Fruit fly (Drosophila melanogaster) whole organism, embryonic: Measurements from ENCODE around the gene SPH93.

ENCODE experiments used
- Abd-B ChIP-seq: fragments of 200-800 bp; sonication (Bioruptor generic); optimal IDR thresholded peaks from 2 replicates; lab custom pipeline; 2018; ENCODE audit warnings: missing biosample characterization, mild to moderate bottlenecking, missing genetic modification characterization, moderate library complexity
- Atf-2 ChIP-seq: fragments of 200-800 bp; sonication (Bioruptor generic); optimal IDR thresholded peaks from 2 replicates; lab custom pipeline; 2016; ENCODE audit warnings: missing biosample characterization, missing genetic modification characterization
- CG10543 ChIP-seq: fragments of 200-800 bp; sonication (Bioruptor generic); optimal IDR thresholded peaks from 3 replicates; lab custom pipeline; 2017; ENCODE audit warnings: missing biosample characterization, mild to moderate bottlenecking, missing genetic modification characterization, moderate library complexity
- CG15601 ChIP-seq: fragments of 200-800 bp; sonication (Bioruptor generic); optimal IDR thresholded peaks from 3 replicates; lab custom pipeline; 2019; ENCODE audit warnings: missing biosample characterization, mild to moderate bottlenecking, missing genetic modification characterization, moderate library complexity
- CG1602 ChIP-seq: fragments of 200-800 bp; sonication (Bioruptor generic); optimal IDR thresholded peaks from 3 replicates; lab custom pipeline; 2016; ENCODE audit warnings: missing biosample characterization, missing genetic modification characterization
- CG6683 ChIP-seq: fragments of 200-800 bp; sonication (Bioruptor generic); optimal IDR thresholded peaks from 2 replicates; lab custom pipeline; 2017; ENCODE audit warnings: missing biosample characterization, mild to moderate bottlenecking, missing genetic modification characterization, missing genetic modification reagents
- CkIIα-i1 ChIP-seq: fragments of 200-800 bp; sonication (Bioruptor generic); IDR thresholded peaks from 2 replicates; pipeline ENCODE4 v1.3.6; 2022; ENCODE audit warnings: missing biosample characterization, missing genetic modification characterization
- Vsx1 ChIP-seq: fragments of 200-800 bp; sonication (Bioruptor generic); optimal IDR thresholded peaks from 2 replicates; lab custom pipeline; 2017; ENCODE audit warnings: missing biosample characterization, mild to moderate bottlenecking, missing genetic modification characterization, missing genetic modification reagents
- pb ChIP-seq: fragments of 200-800 bp; sonication (Bioruptor generic); optimal IDR thresholded peaks from 3 replicates; lab custom pipeline; 2016; ENCODE audit warnings: missing biosample characterization, missing genetic modification characterization
- repo ChIP-seq: fragments of 200-800 bp; sonication (Bioruptor generic); optimal IDR thresholded peaks from 2 replicates; lab custom pipeline; 2016; ENCODE audit warnings: missing biosample characterization, missing genetic modification characterization
- slou ChIP-seq: fragments of 200-800 bp; sonication (Bioruptor generic); optimal IDR thresholded peaks from 3 replicates; lab custom pipeline; 2016; ENCODE audit warnings: missing biosample characterization, missing genetic modification characterization
- trem ChIP-seq: fragments of 200-800 bp; optimal IDR thresholded peaks from 3 replicates; lab custom pipeline; 2019; ENCODE audit warnings: missing biosample characterization, mild to moderate bottlenecking, missing genetic modification characterization, moderate library complexity

DNA sequence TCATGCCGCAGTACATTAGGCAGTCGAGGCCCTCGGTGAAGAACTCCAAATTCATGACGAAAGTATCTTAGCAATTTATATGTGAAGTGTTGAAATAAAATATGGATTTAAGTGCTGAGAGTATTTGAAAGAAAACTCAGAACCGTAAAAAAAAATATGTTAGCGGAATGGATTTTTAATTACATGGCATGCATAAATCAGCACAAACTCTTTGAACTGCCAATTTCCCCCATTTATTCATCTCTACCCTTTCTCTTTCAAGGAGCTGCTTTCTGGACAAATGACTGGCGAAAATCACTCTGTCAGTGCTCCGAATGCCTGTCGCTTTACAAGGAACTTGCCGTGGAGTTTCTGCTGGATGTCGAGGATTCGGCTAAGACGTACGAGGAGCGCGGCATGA, 43.2 kb downstream of the SPH93 start, which contains the start of gene Rsph9:
- no peak for TF ChIP-seq CG10543 (GFP tag; lab: Kevin White, UChicago)
- TF ChIP-seq repo: no peak
- no peak for TF ChIP-seq Atf-2 (GFP tag; lab: Kevin White, UChicago)
- no peak for TF ChIP-seq slou (GFP tag; lab: Kevin White, UChicago)
- TF ChIP-seq CkIIα-i1 (GFP tag; lab: Robert Waterston, UW): no peak
- no peak for TF ChIP-seq Vsx1 (GFP tag; lab: Kevin White, UChicago)
- no peak for TF ChIP-seq CG6683 (GFP tag; lab: Kevin White, UChicago)
- TF ChIP-seq pb (GFP tag; lab: Kevin White, UChicago): no peak
- TF ChIP-seq CG1602 (GFP tag; lab: Kevin White, UChicago): no peak
- no peak for TF ChIP-seq Abd-B (GFP tag; lab: Kevin White, UChicago)
- no peak for TF ChIP-seq trem
- TF ChIP-seq CG15601 (tag; lab: Kevin White, UChicago): no peak
